Fruit fly (Drosophila melanogaster) whole organism, embryonic: ENCODE data around the gene dmrt11E.

ENCODE experiments used
- Antp ChIP-seq: fragments of 200-800 bp; sonication (Bioruptor generic); optimal IDR thresholded peaks from 3 replicates; lab custom pipeline; 2016; ENCODE audit warnings: missing biosample characterization, missing genetic modification characterization
- CG12391 ChIP-seq: fragments of 200-800 bp; sonication (Bioruptor generic); optimal IDR thresholded peaks from 3 replicates; lab custom pipeline; 2018; ENCODE audit warnings: missing biosample characterization, mild to moderate bottlenecking, missing genetic modification characterization, moderate library complexity
- CG13296 ChIP-seq: fragments of 200-800 bp; sonication (Bioruptor generic); optimal IDR thresholded peaks from 3 replicates; lab custom pipeline; 2018; ENCODE audit warnings: missing biosample characterization, mild to moderate bottlenecking, missing genetic modification characterization
- CG14050 ChIP-seq: fragments of 200-800 bp; sonication (Bioruptor generic); IDR thresholded peaks from 3 replicates; pipeline ENCODE4 v1.3.6; 2022; ENCODE audit warnings: missing biosample characterization, missing genetic modification characterization
- CG15011 ChIP-seq: fragments of 200-800 bp; sonication (Bioruptor generic); optimal IDR thresholded peaks from 3 replicates; lab custom pipeline; 2018; ENCODE audit warnings: missing biosample characterization, mild to moderate bottlenecking, missing genetic modification characterization
- CG16779 ChIP-seq: fragments of 200-800 bp; sonication (Bioruptor generic); IDR thresholded peaks from 2 replicates; pipeline ENCODE4 v1.3.6; 2022; ENCODE audit warnings: missing biosample characterization, missing genetic modification characterization
- CG17186 ChIP-seq: fragments of 200-800 bp; sonication (Bioruptor generic); optimal IDR thresholded peaks from 3 replicates; lab custom pipeline; 2017; ENCODE audit warnings: missing biosample characterization, missing genetic modification reagents, missing genetic modification characterization
- CG17385 ChIP-seq: fragments of 200-800 bp; sonication (Bioruptor generic); optimal IDR thresholded peaks from 3 replicates; lab custom pipeline; 2018; ENCODE audit warnings: missing biosample characterization, mild to moderate bottlenecking, missing genetic modification characterization
- CG1792 ChIP-seq: fragments of 200-800 bp; sonication (Bioruptor generic); optimal IDR thresholded peaks from 2 replicates; lab custom pipeline; 2016; ENCODE audit warnings: missing biosample characterization, missing genetic modification characterization
- CG18011 ChIP-seq: fragments of 200-800 bp; sonication (Bioruptor generic); optimal IDR thresholded peaks from 2 replicates; lab custom pipeline; 2017; ENCODE audit warnings: missing biosample characterization, missing genetic modification characterization, mild to moderate bottlenecking, moderate library complexity, missing genotype
- CG18476 ChIP-seq: fragments of 200-800 bp; sonication (Bioruptor generic); optimal IDR thresholded peaks from 2 replicates; lab custom pipeline; 2016; ENCODE audit warnings: missing biosample characterization, mild to moderate bottlenecking, missing genetic modification characterization
- CG2116 ChIP-seq: fragments of 200-800 bp; sonication (Bioruptor generic); optimal IDR thresholded peaks from 3 replicates; lab custom pipeline; 2018; ENCODE audit warnings: missing biosample characterization, mild to moderate bottlenecking, missing genetic modification characterization
- CG3847 ChIP-seq: fragments of 200-800 bp; sonication (Bioruptor generic); IDR thresholded peaks from 2 replicates; pipeline ENCODE4 v1.3.6; 2022; ENCODE audit warnings: missing biosample characterization, missing genetic modification characterization
- CG4328 ChIP-seq: fragments of 200-800 bp; sonication (Bioruptor generic); optimal IDR thresholded peaks from 3 replicates; lab custom pipeline; 2017; ENCODE audit warnings: missing biosample characterization, missing genetic modification reagents, missing genetic modification characterization
- CG4820 ChIP-seq: fragments of 200-800 bp; sonication (Bioruptor generic); optimal IDR thresholded peaks from 3 replicates; lab custom pipeline; 2016; ENCODE audit warnings: missing biosample characterization, missing genetic modification characterization
- CG6272 ChIP-seq: fragments of 200-800 bp; sonication (Bioruptor generic); IDR thresholded peaks from 2 replicates; pipeline ENCODE4 v1.3.6; 2022; ENCODE audit warnings: missing biosample characterization, missing genetic modification characterization
- CG8359 ChIP-seq: fragments of 200-800 bp; sonication (Bioruptor generic); optimal IDR thresholded peaks from 2 replicates; lab custom pipeline; 2017; ENCODE audit warnings: missing biosample characterization, mild to moderate bottlenecking, missing genetic modification characterization, borderline replicate concordance
- CG9876 ChIP-seq: fragments of 200-800 bp; sonication (Bioruptor generic); optimal IDR thresholded peaks from 2 replicates; lab custom pipeline; 2016; ENCODE audit warnings: missing biosample characterization, missing genetic modification characterization
- CHES-1-like ChIP-seq: fragments of 200-800 bp; sonication (Bioruptor generic); optimal IDR thresholded peaks from 2 replicates; lab custom pipeline; 2016; ENCODE audit warnings: missing biosample characterization, missing genetic modification characterization
- Ets65A ChIP-seq: fragments of 200-800 bp; sonication (Bioruptor generic); peaks from one replicate; lab custom pipeline; 2016; ENCODE audit warnings: missing biosample characterization, missing genetic modification characterization
- Fer3 ChIP-seq: fragments of 200-800 bp; sonication (Bioruptor generic); optimal IDR thresholded peaks from 2 replicates; lab custom pipeline; 2018; ENCODE audit warnings: missing biosample characterization, mild to moderate bottlenecking, missing genetic modification characterization, moderate library complexity
- Hmr ChIP-seq: fragments of 200-800 bp; sonication (Bioruptor generic); optimal IDR thresholded peaks from 3 replicates; lab custom pipeline; 2017; ENCODE audit warnings: mild to moderate bottlenecking, missing biosample characterization, missing genetic modification reagents, missing genetic modification characterization
- Hr39 ChIP-seq: fragments of >200 bp; optimal IDR thresholded peaks from 2 replicates; lab custom pipeline; 2017
- Hr51 ChIP-seq, 2 experiments: fragments of 200-800 bp; sonication (Bioruptor generic); optimal IDR thresholded peaks; 2 replicates in 1 of 2; 3 replicates in 1 of 2; lab custom pipeline; 2016 to 2018; ENCODE audit warnings: missing biosample characterization in 2 of 2, missing genetic modification characterization in 2 of 2, mild to moderate bottlenecking in 1 of 2, moderate library complexity in 1 of 2
- Hr78 ChIP-seq, 2 experiments: fragments of 200-800 bp in 1 of 2; fragments of >200 bp in 1 of 2; sonication (Bioruptor generic) in 1 of 2; optimal IDR thresholded peaks; 2 replicates each; lab custom pipeline; 2017 to 2019; ENCODE audit warnings: missing biosample characterization in 2 of 2, missing genetic modification characterization in 2 of 2, mild to moderate bottlenecking in 1 of 2, moderate library complexity in 1 of 2
- Jarid2 ChIP-seq: fragments of 200-800 bp; sonication (Bioruptor generic); optimal IDR thresholded peaks from 3 replicates; lab custom pipeline; 2017; ENCODE audit warnings: mild to moderate bottlenecking, missing biosample characterization, missing genetic modification reagents, missing genetic modification characterization
- MTF-1 ChIP-seq: fragments of 200-800 bp; sonication (Bioruptor generic); optimal IDR thresholded peaks from 2 replicates; lab custom pipeline; 2018; ENCODE audit warnings: missing biosample characterization, mild to moderate bottlenecking, missing genetic modification characterization, borderline replicate concordance
- NFAT ChIP-seq: fragments of 200-800 bp; sonication (Bioruptor generic); IDR thresholded peaks from 2 replicates; pipeline ENCODE4 v1.3.6; 2022; ENCODE audit warnings: missing biosample characterization, missing genetic modification characterization
- Stat92E ChIP-seq, 3 experiments: fragments of >200 bp in 2 of 3; fragments of 200-800 bp in 1 of 3; sonication (Bioruptor generic) in 1 of 3; optimal IDR thresholded peaks; 2 replicates each; lab custom pipeline; 2017 to 2019; ENCODE audit warnings: missing biosample characterization in 3 of 3, missing genetic modification characterization in 3 of 3, mild to moderate bottlenecking in 1 of 3, moderate library complexity in 1 of 3
- Usf ChIP-seq: fragments of 200-800 bp; sonication (Bioruptor generic); optimal IDR thresholded peaks from 2 replicates; lab custom pipeline; 2017; ENCODE audit warnings: missing genotype, missing biosample characterization, missing genetic modification characterization
- YL-1 ChIP-seq: fragments of 200-800 bp; sonication (Bioruptor generic); optimal IDR thresholded peaks from 3 replicates; lab custom pipeline; 2017; ENCODE audit warnings: missing biosample characterization, mild to moderate bottlenecking, missing genetic modification characterization
- ato ChIP-seq: fragments of 200-800 bp; sonication (Bioruptor generic); IDR thresholded peaks from 2 replicates; pipeline ENCODE4 v1.3.6; 2022; ENCODE audit warnings: missing biosample characterization, missing genetic modification characterization; ENCODE audit not compliant: partially characterized antibody
- btn ChIP-seq: fragments of 200-800 bp; sonication (Bioruptor generic); optimal IDR thresholded peaks from 2 replicates; lab custom pipeline; 2016; ENCODE audit warnings: missing biosample characterization, missing genetic modification characterization
- ci ChIP-seq: fragments of 200-800 bp; sonication (Bioruptor generic); IDR thresholded peaks from 3 replicates; pipeline ENCODE4 v1.3.6; 2022; ENCODE audit warnings: missing biosample characterization, missing genetic modification characterization
- danr ChIP-seq: fragments of 200-800 bp; sonication (Bioruptor generic); IDR thresholded peaks from 2 replicates; pipeline ENCODE4 v1.3.6; 2022; ENCODE audit warnings: missing biosample characterization, missing genetic modification characterization
- gcm2 ChIP-seq: fragments of 200-800 bp; sonication (Bioruptor generic); optimal IDR thresholded peaks from 2 replicates; lab custom pipeline; 2016; ENCODE audit warnings: missing biosample characterization, missing genetic modification characterization
- gem ChIP-seq: fragments of 200-800 bp; sonication (Bioruptor generic); optimal IDR thresholded peaks from 2 replicates; lab custom pipeline; 2019; ENCODE audit warnings: missing biosample characterization, mild to moderate bottlenecking, missing genetic modification characterization, moderate library complexity
- gfzf ChIP-seq: fragments of 200-800 bp; sonication (Bioruptor generic); optimal IDR thresholded peaks from 2 replicates; lab custom pipeline; 2016; ENCODE audit warnings: missing biosample characterization, mild to moderate bottlenecking, missing genetic modification characterization, moderate library complexity
- kni ChIP-seq: fragments of 200-800 bp; sonication (Bioruptor generic); optimal IDR thresholded peaks from 3 replicates; lab custom pipeline; 2017; ENCODE audit warnings: mild to moderate bottlenecking, missing biosample characterization, missing genetic modification reagents, missing genetic modification characterization
- lbe ChIP-seq: fragments of 200-800 bp; sonication (Bioruptor generic); optimal IDR thresholded peaks from 2 replicates; lab custom pipeline; 2016; ENCODE audit warnings: missing biosample characterization, mild to moderate bottlenecking, missing genetic modification characterization
- lilli ChIP-seq: fragments of 200-800 bp; sonication (Bioruptor generic); optimal IDR thresholded peaks from 3 replicates; lab custom pipeline; 2016; ENCODE audit warnings: missing biosample characterization, missing genetic modification characterization
- mirr ChIP-seq: fragments of 200-800 bp; sonication (Bioruptor generic); optimal IDR thresholded peaks from 3 replicates; lab custom pipeline; 2018; ENCODE audit warnings: missing biosample characterization, mild to moderate bottlenecking, missing genetic modification characterization
- nom ChIP-seq: fragments of 200-800 bp; sonication (Bioruptor generic); optimal IDR thresholded peaks from 2 replicates; lab custom pipeline; 2017; ENCODE audit warnings: missing biosample characterization, missing genetic modification characterization, mild to moderate bottlenecking, moderate library complexity, missing genetic modification reagents
- sd ChIP-seq: fragments of 200-800 bp; sonication (Bioruptor generic); optimal IDR thresholded peaks from 3 replicates; lab custom pipeline; 2018; ENCODE audit warnings: missing biosample characterization, mild to moderate bottlenecking, missing genetic modification characterization, moderate library complexity
- ssp ChIP-seq: fragments of 200-800 bp; sonication (Bioruptor generic); IDR thresholded peaks from 2 replicates; pipeline ENCODE4 v1.3.6; 2022; ENCODE audit warnings: missing biosample characterization, missing genetic modification characterization
- twi ChIP-seq: fragments of 200-800 bp; optimal IDR thresholded peaks from 2 replicates; lab custom pipeline; 2019; ENCODE audit warnings: missing biosample characterization, mild to moderate bottlenecking, missing genetic modification characterization, moderate library complexity
- unc-4 ChIP-seq: fragments of 200-800 bp; sonication (Bioruptor generic); IDR thresholded peaks from 2 replicates; pipeline ENCODE4 v1.3.6; 2022; ENCODE audit warnings: missing biosample characterization, missing genetic modification characterization; ENCODE audit not compliant: partially characterized antibody
- zen ChIP-seq: fragments of 200-800 bp; sonication (Bioruptor generic); optimal IDR thresholded peaks from 3 replicates; lab custom pipeline; 2018; ENCODE audit warnings: missing biosample characterization, mild to moderate bottlenecking, missing genetic modification characterization, moderate library complexity
- zfh1 ChIP-seq: fragments of 200-800 bp; sonication (Bioruptor generic); IDR thresholded peaks from 3 replicates; pipeline ENCODE4 v1.3.6; 2022; ENCODE audit warnings: missing biosample characterization, missing genetic modification characterization

The dmrt11E gene

dm6 chrX:13334434-13335146 lies 33.4 kb upstream of the dmrt11E start (continued):
- TF ChIP-seq sd (tag; lab: Kevin White, UChicago) (peak; percentile 86), CG8359 (no peak), gfzf (GFP tag; lab: Kevin White, UChicago) (peak; percentile 25), CG3847 (GFP tag; lab: Robert Waterston, UW) (peak; percentile 54), Ets65A (GFP tag; lab: Kevin White, UChicago) (peak; percentile 17), Stat92E (GFP tag; optimal IDR thresholded peaks at IDR 0.05; lab: Kevin White, UChicago) (no peak), zfh1 (GFP tag; lab: Robert Waterston, UW) (peak; percentile 40; the same call in 1 of the 3 replicates), Jarid2 (GFP tag; lab: Kevin White, UChicago) (no peak), Antp (peak; percentile 33), CG17186 (GFP tag; lab: Kevin White, UChicago) (no peak), CG4820 (GFP tag; lab: Kevin White, UChicago) (no peak), kni (GFP tag; lab: Kevin White, UChicago) (no peak), CG15011 (GFP tag; lab: Kevin White, UChicago) (no peak), NFAT (GFP tag; lab: Robert Waterston, UW) (peak; percentile 9; the same call in 1 of the 2 replicates), lilli (GFP tag; lab: Kevin White, UChicago) (peak; percentile 65), zen (tag; lab: Kevin White, UChicago) (no peak), MTF-1 (GFP tag; lab: Kevin White, UChicago) (peak; percentile 5), CG16779 (GFP tag; lab: Robert Waterston, UW) (no peak), CG13296 (GFP tag; lab: Kevin White, UChicago) (no peak), danr (GFP tag; lab: Robert Waterston, UW) (no peak), gcm2 (no peak), CG18476 (no peak), CG1792 (no peak), Fer3 (tag; lab: Kevin White, UChicago) (peak; percentile 28), CHES-1-like (GFP tag; lab: Kevin White, UChicago) (peak; percentile 42), ato (GFP tag; lab: Robert Waterston, UW) (no peak), Hr51 (GFP tag; optimal IDR thresholded peaks at IDR 0.05; lab: Kevin White, UChicago) (peak in 1 of 2 experiments; percentile 31), ssp (GFP tag; lab: Robert Waterston, UW) (no peak), CG14050 (GFP tag; lab: Robert Waterston, UW) (no peak), CG9876 (no peak), CG12391 (peak; percentile 17), YL-1 (GFP tag; lab: Kevin White, UChicago) (no peak), CG18011 (GFP tag; lab: Kevin White, UChicago) (peak; percentile 23), CG17385 (no peak), Hr78 (GFP tag; optimal IDR thresholded peaks at IDR 0.05; lab: Kevin White, UChicago) (peak in 1 of 2 experiments; percentile 91), gem (tag; lab: Kevin White, UChicago) (no peak), CG4328 (GFP tag; lab: Kevin White, UChicago) (no peak), CG6272 (GFP tag; lab: Robert Waterston, UW) (no peak), CG2116 (GFP tag; lab: Kevin White, UChicago) (peak; percentile 41), btn (GFP tag; lab: Kevin White, UChicago) (no peak), twi (tag; lab: Kevin White, UChicago) (no peak), ci (GFP tag; lab: Robert Waterston, UW) (peak; percentile 42; the same call in 2 of the 3 replicates), mirr (peak; percentile 83), Hmr (GFP tag; lab: Kevin White, UChicago) (peak; percentile 51), unc-4 (no peak), Usf (GFP tag; lab: Kevin White, UChicago) (no peak), nom (no peak), lbe (peak; percentile 53), Hr39 (lab: Kevin White, UChicago) (no peak)
